Worm (Caenorhabditis elegans) whole organism, L1 larva: ENCODE measurements around the gene srw-77.

Experiments used
- C04F5.9 ChIP-seq: sonication (generic microtip); optimal IDR thresholded peaks from 2 replicates; lab custom pipeline; 2016; ENCODE audit warnings: missing genetic modification characterization, missing compliant biosample characterization
- C34B4.2 ChIP-seq: sonication (generic microtip); optimal IDR thresholded peaks from 2 replicates; lab custom pipeline; 2017; ENCODE audit warnings: mild to moderate bottlenecking, missing genetic modification characterization, missing compliant biosample characterization
- Y116A8C.19 ChIP-seq: sonication (generic microtip); optimal IDR thresholded peaks from 2 replicates; lab custom pipeline; 2016; ENCODE audit warnings: missing compliant biosample characterization, missing genetic modification characterization, borderline replicate concordance
- ama-1 ChIP-seq: fragments of 150-350 bp; optimal IDR thresholded peaks from 2 replicates; lab custom pipeline; 2014
- ceh-63 ChIP-seq: fragments of 200-800 bp; sonication (Bioruptor generic); optimal IDR thresholded peaks from 2 replicates; lab custom pipeline; 2018; ENCODE audit warnings: mild to moderate bottlenecking, missing genetic modification characterization, missing compliant biosample characterization
- ceh-88 ChIP-seq: fragments of 200-800 bp; sonication (Bioruptor generic); IDR thresholded peaks from 2 replicates; pipeline ENCODE4 v1.3.6; 2022; ENCODE audit warnings: missing genetic modification characterization, missing compliant biosample characterization
- ceh-90 ChIP-seq: sonication (generic microtip); optimal IDR thresholded peaks from 2 replicates; lab custom pipeline; 2016; ENCODE audit warnings: missing genetic modification characterization, missing compliant biosample characterization
- dpl-1 ChIP-seq, 3 experiments: fragments of 150-350 bp in 2 of 3; sonication (generic microtip) in 1 of 3; optimal IDR thresholded peaks; 2 replicates each; lab custom pipeline; 2014 to 2017; ENCODE audit warnings: missing biosample characterization in 3 of 3, missing genetic modification characterization in 3 of 3, missing genetic modification reagents in 3 of 3
- dsc-1 ChIP-seq: sonication (generic microtip); optimal IDR thresholded peaks from 2 replicates; lab custom pipeline; 2016; ENCODE audit warnings: mild to moderate bottlenecking, missing genetic modification characterization, missing compliant biosample characterization
- egl-27 ChIP-seq, 2 experiments: fragments of 150-350 bp in 1 of 2; sonication (generic microtip); optimal IDR thresholded peaks; 3 replicates each; lab custom pipeline; 2017 to 2018; ENCODE audit warnings: missing biosample characterization in 2 of 2, missing genetic modification characterization in 2 of 2, missing genetic modification reagents in 2 of 2
- elt-3 ChIP-seq, 6 experiments: fragments of 150-350 bp in 1 of 6; sonication (generic microtip); optimal IDR thresholded peaks; 2 replicates each; lab custom pipeline; 2017 to 2018; ENCODE audit warnings: missing biosample characterization in 6 of 6, missing genetic modification characterization in 6 of 6, inconsistent platforms in 1 of 6
- fkh-10 ChIP-seq: sonication (generic microtip); optimal IDR thresholded peaks from 2 replicates; lab custom pipeline; 2017; ENCODE audit warnings: missing biosample characterization, missing genetic modification reagents, missing genetic modification characterization
- fkh-4 ChIP-seq: sonication (generic microtip); optimal IDR thresholded peaks from 2 replicates; lab custom pipeline; 2016; ENCODE audit warnings: missing compliant biosample characterization, missing genetic modification characterization, borderline replicate concordance
- fkh-8 ChIP-seq: sonication (generic microtip); optimal IDR thresholded peaks from 2 replicates; lab custom pipeline; 2016; ENCODE audit warnings: mild to moderate bottlenecking, missing genetic modification characterization, missing compliant biosample characterization
- fos-1 ChIP-seq: fragments of 150-350 bp; optimal IDR thresholded peaks from 2 replicates; lab custom pipeline; 2014; ENCODE audit warnings: missing biosample characterization, missing genetic modification characterization
- hlh-4 ChIP-seq: sonication (generic microtip); optimal IDR thresholded peaks from 2 replicates; lab custom pipeline; 2016; ENCODE audit warnings: mild to moderate bottlenecking, missing genetic modification characterization, missing compliant biosample characterization
- hpl-2 ChIP-seq: fragments of 150-350 bp; optimal IDR thresholded peaks from 2 replicates; lab custom pipeline; 2014; ENCODE audit warnings: missing biosample characterization, missing genetic modification reagents, missing genetic modification characterization
- jun-1 ChIP-seq: fragments of 150-350 bp; optimal IDR thresholded peaks from 2 replicates; lab custom pipeline; 2014; ENCODE audit warnings: missing biosample characterization, missing genetic modification reagents, missing genetic modification characterization
- lin-13 ChIP-seq: fragments of 150-350 bp; optimal IDR thresholded peaks from 2 replicates; lab custom pipeline; 2014; ENCODE audit warnings: missing biosample characterization, missing genetic modification reagents, missing genetic modification characterization
- lin-14 ChIP-seq: fragments of 200-800 bp; sonication (Bioruptor generic); optimal IDR thresholded peaks from 2 replicates; lab custom pipeline; 2018; ENCODE audit warnings: mild to moderate bottlenecking, missing genetic modification characterization, moderate library complexity, missing compliant biosample characterization
- lin-35 ChIP-seq, 2 experiments: fragments of 150-350 bp; optimal IDR thresholded peaks; 2 replicates each; lab custom pipeline; 2014; ENCODE audit warnings: missing biosample characterization in 2 of 2, missing genetic modification characterization in 2 of 2, missing genetic modification reagents in 2 of 2
- lin-39 ChIP-seq: fragments of 150-350 bp; optimal IDR thresholded peaks from 2 replicates; lab custom pipeline; 2014; ENCODE audit warnings: missing biosample characterization, missing genetic modification reagents, missing genetic modification characterization
- lir-3 ChIP-seq: sonication (generic microtip); optimal IDR thresholded peaks from 2 replicates; lab custom pipeline; 2016; ENCODE audit warnings: mild to moderate bottlenecking, missing genetic modification characterization, moderate library complexity, missing compliant biosample characterization; ENCODE audit not compliant: poor library complexity
- mep-1 ChIP-seq: fragments of 150-350 bp; optimal IDR thresholded peaks from 2 replicates; lab custom pipeline; 2014; ENCODE audit warnings: missing biosample characterization, missing genetic modification characterization
- nhr-12 ChIP-seq: sonication (generic microtip); optimal IDR thresholded peaks from 2 replicates; lab custom pipeline; 2017; ENCODE audit warnings: missing biosample characterization, missing genetic modification characterization
- nhr-20 ChIP-seq: sonication (generic microtip); optimal IDR thresholded peaks from 2 replicates; lab custom pipeline; 2016; ENCODE audit warnings: mild to moderate bottlenecking, missing genetic modification characterization, missing compliant biosample characterization
- nhr-237 ChIP-seq: fragments of 150-350 bp; optimal IDR thresholded peaks from 2 replicates; lab custom pipeline; 2014; ENCODE audit warnings: missing biosample characterization, missing genetic modification characterization
- nhr-47 ChIP-seq: sonication (generic microtip); optimal IDR thresholded peaks from 2 replicates; lab custom pipeline; 2016; ENCODE audit warnings: mild to moderate bottlenecking, missing genetic modification characterization, moderate library complexity, missing compliant biosample characterization
- nhr-77 ChIP-seq: fragments of 150-350 bp; optimal IDR thresholded peaks from 2 replicates; lab custom pipeline; 2014; ENCODE audit warnings: missing biosample characterization, missing genetic modification characterization
- nhr-85 ChIP-seq: sonication (generic microtip); peaks from one replicate; lab custom pipeline; 2016; ENCODE audit warnings: missing genetic modification characterization, inconsistent platforms, missing compliant biosample characterization
- nhr-90 ChIP-seq: sonication (generic microtip); optimal IDR thresholded peaks from 2 replicates; lab custom pipeline; 2016; ENCODE audit warnings: mild to moderate bottlenecking, missing genetic modification characterization, missing compliant biosample characterization; ENCODE audit not compliant: poor library complexity
- pag-3 ChIP-seq: sonication (generic microtip); optimal IDR thresholded peaks from 2 replicates; lab custom pipeline; 2017; ENCODE audit warnings: missing genetic modification characterization, mild to moderate bottlenecking, missing compliant biosample characterization, antibody characterized with exemption, borderline replicate concordance; ENCODE audit not compliant: insufficient read depth
- pqm-1 ChIP-seq: sonication (generic microtip); optimal IDR thresholded peaks from 3 replicates; lab custom pipeline; 2017; ENCODE audit warnings: missing biosample characterization, missing genetic modification characterization
- snpc-4 ChIP-seq: fragments of 150-350 bp; optimal IDR thresholded peaks from 2 replicates; lab custom pipeline; 2014; ENCODE audit warnings: missing biosample characterization, missing genetic modification characterization
- unc-30 ChIP-seq: sonication (generic microtip); optimal IDR thresholded peaks from 2 replicates; lab custom pipeline; 2017; ENCODE audit warnings: missing biosample characterization, missing genetic modification characterization
- unc-62 ChIP-seq: fragments of 150-350 bp; optimal IDR thresholded peaks from 2 replicates; lab custom pipeline; 2014; ENCODE audit warnings: missing biosample characterization, missing genetic modification reagents, missing genetic modification characterization
- unc-98 ChIP-seq: fragments of 200-800 bp; sonication (Bioruptor generic); IDR thresholded peaks from 2 replicates; pipeline ENCODE4 v1.3.6; 2022; ENCODE audit warnings: missing genetic modification characterization, missing compliant biosample characterization
- zag-1 ChIP-seq: fragments of 150-350 bp; optimal IDR thresholded peaks from 2 replicates; lab custom pipeline; 2014; ENCODE audit warnings: missing biosample characterization, missing genetic modification characterization
- zip-4 ChIP-seq: fragments of 200-800 bp; sonication (Bioruptor generic); optimal IDR thresholded peaks from 2 replicates; lab custom pipeline; 2018; ENCODE audit warnings: mild to moderate bottlenecking, missing genetic modification characterization, moderate library complexity, missing compliant biosample characterization
- ztf-11 ChIP-seq, 2 experiments: sonication (generic microtip); optimal IDR thresholded peaks; 2 replicates each; lab custom pipeline; 2016 to 2017; ENCODE audit warnings: missing genetic modification characterization in 2 of 2, missing biosample characterization in 1 of 2, missing compliant biosample characterization in 1 of 2

srw-77 gene

DNA sequence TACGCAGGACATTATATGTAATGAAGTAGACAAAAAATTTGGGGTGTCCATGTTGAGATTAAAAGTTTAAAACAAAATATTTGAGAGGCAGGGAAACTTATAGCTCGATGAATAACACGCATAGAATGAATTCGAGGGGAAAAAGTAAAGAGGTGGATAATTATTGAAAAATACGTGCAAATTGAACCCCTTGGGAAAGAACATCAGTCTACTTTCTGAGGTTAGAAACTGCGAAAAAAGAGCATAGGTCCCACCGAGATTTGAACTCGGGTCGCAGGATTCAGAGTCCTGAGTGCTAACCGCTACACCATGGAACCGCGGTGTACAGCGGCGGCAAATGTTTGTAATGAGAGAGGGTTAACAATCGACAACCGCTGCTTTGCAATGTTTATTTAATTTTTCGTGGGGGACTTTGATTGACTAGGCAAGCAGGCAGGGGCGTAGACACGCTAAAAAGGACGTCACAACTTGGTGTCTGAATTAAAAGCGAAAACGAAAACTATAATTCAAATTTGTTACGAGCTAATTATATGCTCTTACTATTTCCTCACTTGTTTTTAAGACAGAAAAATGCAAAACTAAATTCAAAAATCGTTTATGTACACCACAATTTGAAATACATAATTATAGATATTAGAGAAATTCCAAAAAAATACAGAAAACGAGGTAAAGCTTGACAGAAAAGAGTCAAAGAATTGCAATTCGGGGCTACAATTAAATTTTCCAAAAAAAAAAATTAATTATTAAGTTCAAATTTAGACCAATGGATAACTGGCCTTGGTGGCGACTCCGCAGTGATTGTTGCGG is 51.3 kb downstream of the srw-77 start, which contains the start of gene srh-269 (continued):
- TF ChIP-seq egl-27 (tag; optimal IDR thresholded peaks at IDR 0.05; lab: Kevin White, UChicago) (no peak), snpc-4 (tag; lab: Kevin White, UChicago) (peak; percentile 61), nhr-20 (tag; lab: Kevin White, UChicago) (peak; percentile 65), dsc-1 (tag; lab: Kevin White, UChicago) (peak; percentile 69), zag-1 (no peak), fkh-10 (GFP tag; lab: Kevin White, UChicago) (no peak), pqm-1 (tag; lab: Kevin White, UChicago) (no peak), ceh-88 (GFP tag; lab: Robert Waterston, UW) (no peak), hpl-2 (GFP tag; lab: Kevin White, UChicago) (no peak), nhr-47 (tag; lab: Kevin White, UChicago) (peak; percentile 69), pag-3 (tag; lab: Kevin White, UChicago) (no peak), fkh-4 (no peak), lin-14 (GFP tag; lab: Kevin White, UChicago) (peak; percentile 45), fkh-8 (tag; lab: Kevin White, UChicago) (no peak), fos-1 (peak; percentile 13), ama-1 (lab: Kevin White, UChicago) (peak; percentile 87), Y116A8C.19 (no peak), ceh-63 (GFP tag; lab: Kevin White, UChicago) (no peak), nhr-237 (no peak), lir-3 (tag; lab: Kevin White, UChicago) (no peak), unc-98 (GFP tag; lab: Robert Waterston, UW) (no peak), nhr-77 (peak; percentile 48), elt-3 (tag; optimal IDR thresholded peaks at IDR 0.05; lab: Kevin White, UChicago) (peak in 1 of 6 experiments; percentile 6), lin-13 (GFP tag; lab: Kevin White, UChicago) (peak; percentile 28), C34B4.2 (tag; lab: Kevin White, UChicago) (no peak), ceh-90 (no peak), lin-39 (tag; lab: Kevin White, UChicago) (no peak), lin-35 (GFP tag; optimal IDR thresholded peaks at IDR 0.05; lab: Kevin White, UChicago) (peak; percentile 12 to 71), nhr-90 (tag; lab: Kevin White, UChicago) (peak; percentile 62), mep-1 (tag; lab: Kevin White, UChicago) (no peak), zip-4 (GFP tag; lab: Kevin White, UChicago) (no peak), jun-1 (peak; percentile 51), C04F5.9 (tag; lab: Kevin White, UChicago) (no peak), unc-62 (no peak), hlh-4 (no peak), unc-30 (tag; lab: Kevin White, UChicago) (no peak), dpl-1 (GFP tag; optimal IDR thresholded peaks at IDR 0.05; lab: Kevin White, UChicago) (peak in 2 of 3 experiments; percentile 38 to 39), nhr-12 (tag; lab: Kevin White, UChicago) (no peak), nhr-85 (tag; lab: Kevin White, UChicago) (peak; percentile 27), ztf-11 (tag; optimal IDR thresholded peaks at IDR 0.05; lab: Kevin White, UChicago) (no peak)
